Worm (Caenorhabditis elegans): ENCODE results near the gene tes-1.

DNA sequence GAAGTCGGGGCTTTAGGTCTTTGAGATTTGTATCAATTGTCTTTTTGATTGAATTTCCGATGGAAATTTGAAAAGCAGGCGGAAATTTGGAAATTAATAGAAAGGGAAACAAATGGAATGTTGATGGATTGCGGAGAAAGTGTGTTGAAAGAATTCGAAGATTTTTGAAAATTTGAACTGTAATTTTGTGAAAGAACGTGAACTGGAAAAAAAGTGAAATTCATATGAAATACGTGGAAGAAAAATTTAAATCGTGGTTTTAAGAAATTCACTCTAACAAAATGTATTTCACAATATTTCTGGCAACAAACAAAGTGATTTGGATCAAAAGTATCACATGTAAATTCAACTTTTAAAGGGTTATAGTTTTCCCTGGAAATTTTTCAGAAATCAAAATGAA lies 5.2 kb downstream of the tes-1 start, which contains the start of gene B0496.1:
- no peak for TF ChIP-seq elt-3 (tag; optimal IDR thresholded peaks at IDR 0.05)
- TF ChIP-seq snpc-4 (tag; optimal IDR thresholded peaks at IDR 0.05): no peak
- TF ChIP-seq aly-2 (tag; optimal IDR thresholded peaks at IDR 0.05): no peak
- no peak for TF ChIP-seq lin-39 (tag; optimal IDR thresholded peaks at IDR 0.05)
- TF ChIP-seq egl-27 (tag; optimal IDR thresholded peaks at IDR 0.05): no peak
- no peak for TF ChIP-seq ceh-82 (tag; optimal IDR thresholded peaks at IDR 0.05)
- no peak for TF ChIP-seq lin-15B (tag; optimal IDR thresholded peaks at IDR 0.05)
- TF ChIP-seq ceh-9 (tag; optimal IDR thresholded peaks at IDR 0.05): no peak

All from whole organism, L3 larva.